Fruit fly (Drosophila melanogaster) whole organism, embryonic: ENCODE results near the gene Iyd.

ENCODE experiments used
- Blimp-1 ChIP-seq: fragments of 200-800 bp; sonication (Bioruptor generic); optimal IDR thresholded peaks from 3 replicates; lab custom pipeline; 2018; ENCODE audit warnings: missing biosample characterization, missing genetic modification characterization, mild to moderate bottlenecking, moderate library complexity, missing genetic modification reagents
- CG13123 ChIP-seq: fragments of 200-800 bp; sonication (Bioruptor generic); optimal IDR thresholded peaks from 2 replicates; lab custom pipeline; 2016; ENCODE audit warnings: missing biosample characterization, missing genetic modification characterization
- CG16779 ChIP-seq: fragments of 200-800 bp; sonication (Bioruptor generic); IDR thresholded peaks from 2 replicates; pipeline ENCODE4 v1.3.6; 2022; ENCODE audit warnings: missing biosample characterization, missing genetic modification characterization
- CG2120 ChIP-seq: fragments of 200-800 bp; sonication (Bioruptor generic); optimal IDR thresholded peaks from 3 replicates; lab custom pipeline; 2016; ENCODE audit warnings: missing biosample characterization, missing genetic modification characterization
- CG3726 ChIP-seq: fragments of 200-800 bp; sonication (Bioruptor generic); IDR thresholded peaks from 3 replicates; pipeline ENCODE4, ENCODE4 v1.3.6; 2022; ENCODE audit warnings: missing biosample characterization, missing genetic modification characterization
- CG3838 ChIP-seq: fragments of 200-800 bp; sonication (Bioruptor generic); optimal IDR thresholded peaks from 3 replicates; lab custom pipeline; 2016; ENCODE audit warnings: missing biosample characterization, missing genetic modification characterization
- CG8765 ChIP-seq: fragments of 200-800 bp; sonication (Bioruptor generic); IDR thresholded peaks from 2 replicates; pipeline ENCODE4 v1.3.6; 2022; ENCODE audit warnings: missing biosample characterization, missing genetic modification characterization
- Dek ChIP-seq: fragments of 200-800 bp; sonication (Bioruptor generic); optimal IDR thresholded peaks from 3 replicates; lab custom pipeline; 2019; ENCODE audit warnings: missing biosample characterization, mild to moderate bottlenecking, missing genetic modification characterization, moderate library complexity
- Fer1 ChIP-seq: fragments of 200-800 bp; sonication (Bioruptor generic); optimal IDR thresholded peaks from 2 replicates; lab custom pipeline; 2017; ENCODE audit warnings: missing biosample characterization, mild to moderate bottlenecking, missing genetic modification characterization
- Nf-YB ChIP-seq: fragments of 200-800 bp; sonication (Bioruptor generic); optimal IDR thresholded peaks from 3 replicates; lab custom pipeline; 2019; ENCODE audit warnings: missing biosample characterization, mild to moderate bottlenecking, missing genetic modification characterization, moderate library complexity
- btn ChIP-seq: fragments of 200-800 bp; sonication (Bioruptor generic); optimal IDR thresholded peaks from 2 replicates; lab custom pipeline; 2016; ENCODE audit warnings: missing biosample characterization, missing genetic modification characterization
- lab ChIP-seq: fragments of 200-800 bp; sonication (Bioruptor generic); optimal IDR thresholded peaks from 3 replicates; lab custom pipeline; 2017; ENCODE audit warnings: missing biosample characterization, missing genetic modification characterization, mild to moderate bottlenecking, moderate library complexity, missing genetic modification reagents
- shn ChIP-seq: fragments of 200-800 bp; sonication (Bioruptor generic); optimal IDR thresholded peaks from 3 replicates; lab custom pipeline; 2016; ENCODE audit warnings: missing biosample characterization, missing genetic modification characterization

DNA sequence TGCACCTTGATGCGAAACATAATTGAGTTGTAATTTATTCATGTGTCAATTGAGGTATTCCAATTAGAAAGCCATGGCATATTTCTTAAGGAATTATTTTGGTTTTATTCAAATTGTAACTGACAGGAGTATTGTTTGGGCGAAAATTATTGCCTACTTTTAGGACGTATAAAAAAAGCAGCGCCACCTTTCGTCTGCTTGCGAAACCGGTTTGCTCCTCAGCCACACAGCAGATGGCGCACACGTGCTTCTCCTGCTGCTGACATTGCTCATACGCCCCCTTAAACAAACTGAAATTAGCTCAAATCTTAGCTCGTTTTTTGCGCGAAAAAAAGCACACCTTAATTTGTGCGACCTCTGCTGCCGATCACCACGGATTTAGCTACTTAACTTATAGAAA is 48.2 kb downstream of the Iyd start:
- TF ChIP-seq CG3726, result no peak
- peak; percentile 77 for TF ChIP-seq CG16779 (GFP tag; lab: Robert Waterston, UW)
- peak; percentile 12 for TF ChIP-seq CG3838 (GFP tag; lab: Kevin White, UChicago)
- peak; percentile 31 for TF ChIP-seq Blimp-1 (GFP tag; lab: Kevin White, UChicago)
- TF ChIP-seq shn (GFP tag; lab: Kevin White, UChicago), result peak; percentile 78
- peak; percentile 48 for TF ChIP-seq Dek (tag; lab: Kevin White, UChicago)
- peak; percentile 72 for TF ChIP-seq CG2120 (GFP tag; lab: Kevin White, UChicago)
- TF ChIP-seq lab, result peak; percentile 66
- TF ChIP-seq CG8765, result peak; percentile 60; the same call in 1 of the 2 replicates
- peak; percentile 42 for TF ChIP-seq btn (GFP tag; lab: Kevin White, UChicago)
- no peak for TF ChIP-seq Nf-YB (GFP tag; lab: Kevin White, UChicago)
- TF ChIP-seq CG13123 (GFP tag; lab: Kevin White, UChicago), result no peak
- peak; percentile 57 for TF ChIP-seq Fer1 (GFP tag; lab: Kevin White, UChicago)
